Worm (Caenorhabditis elegans): Measurements from ENCODE around the gene adal-1.
A peak's percentile ranks its signal among the peaks of the same experiment; 100 is the strongest.

The adal-1 gene

DNA sequence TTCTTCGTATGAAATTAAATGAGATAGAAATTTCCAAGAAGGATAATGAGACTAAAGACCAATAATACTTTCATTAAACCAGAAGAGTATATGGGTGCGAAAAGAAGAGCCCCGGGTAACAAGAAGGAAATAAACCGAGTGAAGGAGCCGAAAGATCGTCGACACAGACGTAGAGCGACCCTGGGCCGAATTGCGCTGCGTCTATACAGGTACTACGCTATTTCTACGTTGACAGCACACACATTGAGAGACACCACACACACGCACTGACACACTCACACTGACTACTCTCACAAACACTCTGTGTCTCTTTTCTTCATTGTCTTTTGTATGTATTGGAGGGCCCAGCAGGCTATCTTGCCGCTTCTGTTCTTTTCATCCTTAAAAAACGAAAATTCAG is 34.6 kb downstream of the adal-1 start (continued):
- TF ChIP-seq nhr-43 (tag; optimal IDR thresholded peaks at IDR 0.05; ENCODE audit: poor library complexity, severe bottlenecking) (no peak), eor-1 (tag; optimal IDR thresholded peaks at IDR 0.05) (no peak), unc-62 (GFP tag; optimal IDR thresholded peaks at IDR 0.05) (peak; percentile 10), pha-4 (tag; optimal IDR thresholded peaks at IDR 0.05) (peak; percentile 66), fkh-10 (GFP tag; optimal IDR thresholded peaks at IDR 0.05) (no peak), lsy-12 (tag; optimal IDR thresholded peaks at IDR 0.05) (no peak), ztf-11 (tag; optimal IDR thresholded peaks at IDR 0.05) (no peak), daf-12 (tag; optimal IDR thresholded peaks at IDR 0.05) (no peak), elt-2 (tag; optimal IDR thresholded peaks at IDR 0.05) (peak; percentile 32), ceh-82 (tag; optimal IDR thresholded peaks at IDR 0.05) (no peak), jun-1 (tag; optimal IDR thresholded peaks at IDR 0.05) (no peak), R02D3.7 (tag; optimal IDR thresholded peaks at IDR 0.05) (no peak), skn-1 (tag; optimal IDR thresholded peaks at IDR 0.05) (no peak), pqm-1 (tag; optimal IDR thresholded peaks at IDR 0.05) (no peak), egl-5 (tag; optimal IDR thresholded peaks at IDR 0.05) (peak; percentile 73), nhr-23 (tag; optimal IDR thresholded peaks at IDR 0.05) (no peak), tbx-2 (tag; optimal IDR thresholded peaks at IDR 0.05) (no peak), lin-39 (tag; optimal IDR thresholded peaks at IDR 0.05) (peak; percentile 17), hmg-11 (tag; optimal IDR thresholded peaks at IDR 0.05) (peak; percentile 83)

DNA sequence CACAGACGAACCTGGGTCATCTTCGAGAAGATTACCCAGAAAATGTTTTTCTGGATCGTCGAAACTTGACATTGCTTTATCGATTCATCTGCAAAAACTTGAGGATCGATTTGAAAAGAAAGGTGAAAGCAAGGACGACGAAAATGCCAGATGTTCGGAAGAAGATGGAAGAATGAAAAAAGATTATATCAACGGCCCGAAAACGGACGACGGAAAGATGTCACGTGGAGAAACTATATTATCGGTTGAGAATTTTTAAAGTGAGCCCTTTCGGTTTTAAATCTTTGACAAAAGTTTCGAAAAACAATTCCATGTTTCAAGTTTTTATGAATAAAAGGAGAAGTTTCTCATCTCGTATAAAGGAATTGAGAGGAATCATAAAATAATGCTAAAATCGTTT is 35.2 kb downstream of the adal-1 start, which contains the start of gene dnj-5:
Gene dnj-5, minus strand, starts transcription at position 101 of the 400 bp plus-strand sequence.
- TF ChIP-seq nhr-237 (tag; optimal IDR thresholded peaks at IDR 0.05) (no peak), nhr-12 (tag; optimal IDR thresholded peaks at IDR 0.05) (no peak), nhr-43 (tag; optimal IDR thresholded peaks at IDR 0.05; ENCODE audit: poor library complexity, severe bottlenecking) (no peak), unc-39 (tag; optimal IDR thresholded peaks at IDR 0.05) (no peak), ceh-82 (tag; optimal IDR thresholded peaks at IDR 0.05) (no peak), fkh-10 (GFP tag; optimal IDR thresholded peaks at IDR 0.05) (no peak), nfya-1 (tag; optimal IDR thresholded peaks at IDR 0.05; ENCODE audit: insufficient read depth) (no peak), egl-5 (tag; optimal IDR thresholded peaks at IDR 0.05) (no peak), jun-1 (tag; optimal IDR thresholded peaks at IDR 0.05) (no peak), nhr-67 (tag; optimal IDR thresholded peaks at IDR 0.05) (no peak), fkh-2 (tag; optimal IDR thresholded peaks at IDR 0.05) (no peak), mml-1 (tag; optimal IDR thresholded peaks at IDR 0.05) (no peak), eor-1 (tag; optimal IDR thresholded peaks at IDR 0.05) (no peak), elt-1 (tag; optimal IDR thresholded peaks at IDR 0.05) (no peak), elt-3 (tag; optimal IDR thresholded peaks at IDR 0.05) (no peak), ztf-11 (tag; optimal IDR thresholded peaks at IDR 0.05) (no peak), ztf-4 (tag; optimal IDR thresholded peaks at IDR 0.05) (no peak)

DNA sequence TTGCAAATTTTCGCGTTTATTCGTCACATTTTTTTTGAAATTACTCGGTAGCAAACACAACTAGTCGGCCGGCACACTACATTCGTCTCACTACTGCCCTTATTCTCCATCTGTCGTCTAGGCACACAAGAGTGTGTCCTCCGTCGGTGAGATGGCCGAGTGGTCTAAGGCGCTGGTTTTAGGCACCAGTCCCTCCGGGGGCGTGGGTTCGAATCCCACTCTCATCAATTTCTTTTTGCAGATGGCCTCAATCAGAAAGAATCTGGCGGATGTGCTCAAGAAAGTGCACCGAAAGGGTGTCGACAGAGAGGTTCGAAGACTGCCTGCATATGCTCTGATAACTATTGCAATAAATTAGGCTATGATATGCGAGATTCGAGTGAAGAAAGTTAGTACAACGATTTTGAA is 40.4 kb downstream of the adal-1 start:
- TF ChIP-seq ztf-11 (tag; optimal IDR thresholded peaks at IDR 0.05) = no peak
- TF ChIP-seq nfya-1 (tag; optimal IDR thresholded peaks at IDR 0.05; ENCODE audit: insufficient read depth) = peak; percentile 75
- TF ChIP-seq nhr-67 (tag; optimal IDR thresholded peaks at IDR 0.05) = no peak
- peak; percentile 32 for TF ChIP-seq egl-5 (tag; optimal IDR thresholded peaks at IDR 0.05)
- peak; percentile 56 for TF ChIP-seq nhr-25 (tag; optimal IDR thresholded peaks at IDR 0.05)
- peak; percentile 19 for TF ChIP-seq nhr-23 (tag; optimal IDR thresholded peaks at IDR 0.05)
- peak; percentile 36 for TF ChIP-seq tbx-2 (tag; optimal IDR thresholded peaks at IDR 0.05)
- TF ChIP-seq jun-1 (tag; optimal IDR thresholded peaks at IDR 0.05) = no peak
- peak; percentile 47 for TF ChIP-seq lin-15B (tag; optimal IDR thresholded peaks at IDR 0.05)
- peak; percentile 78 for TF ChIP-seq lsy-12 (tag; optimal IDR thresholded peaks at IDR 0.05)
- TF ChIP-seq hmg-11 (tag; optimal IDR thresholded peaks at IDR 0.05) = peak; percentile 78
- TF ChIP-seq aly-2 (tag; optimal IDR thresholded peaks at IDR 0.05) = no peak
- no peak for TF ChIP-seq unc-62 (GFP tag; optimal IDR thresholded peaks at IDR 0.05)
- no peak for TF ChIP-seq nhr-77 (tag; optimal IDR thresholded peaks at IDR 0.05)
- no peak for TF ChIP-seq nhr-12 (tag; optimal IDR thresholded peaks at IDR 0.05)
- no peak for TF ChIP-seq nhr-76 (tag; optimal IDR thresholded peaks at IDR 0.05)
- TF ChIP-seq ceh-28 (tag; optimal IDR thresholded peaks at IDR 0.05) = peak; percentile 20
- no peak for TF ChIP-seq fkh-10 (GFP tag; optimal IDR thresholded peaks at IDR 0.05)
- peak; percentile 3 for TF ChIP-seq snpc-4 (tag; optimal IDR thresholded peaks at IDR 0.05)
- no peak for TF ChIP-seq fkh-2 (tag; optimal IDR thresholded peaks at IDR 0.05)
- no peak for TF ChIP-seq sea-2 (GFP tag; optimal IDR thresholded peaks at IDR 0.05)
- TF ChIP-seq nhr-43 (tag; optimal IDR thresholded peaks at IDR 0.05; ENCODE audit: poor library complexity, severe bottlenecking) = peak; percentile 28
- peak; percentile 31 for TF ChIP-seq pqm-1 (tag; optimal IDR thresholded peaks at IDR 0.05)
- TF ChIP-seq mml-1 (tag; optimal IDR thresholded peaks at IDR 0.05) = no peak
- TF ChIP-seq elt-2 (tag; optimal IDR thresholded peaks at IDR 0.05) = peak; percentile 46
- TF ChIP-seq elt-1 (tag; optimal IDR thresholded peaks at IDR 0.05) = no peak
- peak; percentile 94 for TF ChIP-seq egl-27 (tag; optimal IDR thresholded peaks at IDR 0.05)
- TF ChIP-seq lin-39 (tag; optimal IDR thresholded peaks at IDR 0.05) = peak; percentile 85
- no peak for TF ChIP-seq ZK546.5 (tag; optimal IDR thresholded peaks at IDR 0.05)
- peak; percentile 35 for TF ChIP-seq nhr-11 (tag; optimal IDR thresholded peaks at IDR 0.05)
- no peak for TF ChIP-seq unc-39 (tag; optimal IDR thresholded peaks at IDR 0.05)
- no peak for TF ChIP-seq zag-1 (tag; optimal IDR thresholded peaks at IDR 0.05)
- no peak for TF ChIP-seq daf-12 (tag; optimal IDR thresholded peaks at IDR 0.05)
- TF ChIP-seq mdl-1 (tag; optimal IDR thresholded peaks at IDR 0.05) = no peak
- peak in 1 of 3 experiments; percentile 39 for TF ChIP-seq elt-3 (tag; optimal IDR thresholded peaks at IDR 0.05)
- peak; percentile 55 for TF ChIP-seq ama-1 (optimal IDR thresholded peaks at IDR 0.05)
- peak; percentile 37 for TF ChIP-seq ztf-4 (tag; optimal IDR thresholded peaks at IDR 0.05)
- TF ChIP-seq fos-1 (tag; optimal IDR thresholded peaks at IDR 0.05) = no peak
- TF ChIP-seq nhr-237 (tag; optimal IDR thresholded peaks at IDR 0.05) = no peak
- no peak for TF ChIP-seq eor-1 (tag; optimal IDR thresholded peaks at IDR 0.05)
- TF ChIP-seq nhr-28 (tag; optimal IDR thresholded peaks at IDR 0.05) = no peak
- peak; percentile 24 for TF ChIP-seq skn-1 (tag; optimal IDR thresholded peaks at IDR 0.05)

Measured in whole organism, L3 larva.